Fruit fly (Drosophila melanogaster) whole organism, embryonic: ENCODE data around the gene hbt.
A peak's percentile ranks its signal among the peaks of the same experiment; 100 is the strongest.

Source experiments
- Atf6 ChIP-seq: fragments of 200-800 bp; sonication (Bioruptor generic); IDR thresholded peaks from 2 replicates; pipeline ENCODE4 v1.3.6; 2022; ENCODE audit warnings: missing biosample characterization, missing genetic modification characterization
- B-H1 ChIP-seq: fragments of 200-800 bp; sonication (Bioruptor generic); IDR thresholded peaks from 3 replicates; pipeline ENCODE4 v1.3.6; 2022; ENCODE audit warnings: missing biosample characterization, missing genetic modification characterization
- CG10147 ChIP-seq: fragments of 200-800 bp; sonication (Bioruptor generic); optimal IDR thresholded peaks from 2 replicates; lab custom pipeline; 2019; ENCODE audit warnings: missing biosample characterization, mild to moderate bottlenecking, missing genetic modification characterization, moderate library complexity
- CG10321 ChIP-seq: fragments of 200-800 bp; sonication (Bioruptor generic); IDR thresholded peaks from 2 replicates; pipeline ENCODE4 v1.3.6; 2022; ENCODE audit warnings: missing biosample characterization, missing genetic modification characterization
- CG10543 ChIP-seq: fragments of 200-800 bp; sonication (Bioruptor generic); optimal IDR thresholded peaks from 3 replicates; lab custom pipeline; 2017; ENCODE audit warnings: missing biosample characterization, mild to moderate bottlenecking, missing genetic modification characterization, moderate library complexity
- CG11723 ChIP-seq: fragments of 200-800 bp; sonication (Bioruptor generic); optimal IDR thresholded peaks from 2 replicates; lab custom pipeline; 2017; ENCODE audit warnings: missing biosample characterization, mild to moderate bottlenecking, missing genetic modification characterization
- CG12236 ChIP-seq: fragments of 200-800 bp; sonication (Bioruptor generic); optimal IDR thresholded peaks from 2 replicates; lab custom pipeline; 2016; ENCODE audit warnings: missing biosample characterization, missing genetic modification characterization
- CG13123 ChIP-seq: fragments of 200-800 bp; sonication (Bioruptor generic); optimal IDR thresholded peaks from 2 replicates; lab custom pipeline; 2016; ENCODE audit warnings: missing biosample characterization, missing genetic modification characterization
- CG13424 ChIP-seq: fragments of 200-800 bp; sonication (Bioruptor generic); optimal IDR thresholded peaks from 2 replicates; lab custom pipeline; 2019; ENCODE audit warnings: missing biosample characterization, mild to moderate bottlenecking, missing genetic modification characterization, moderate library complexity
- CG14014 ChIP-seq: fragments of 200-800 bp; sonication (Bioruptor generic); IDR thresholded peaks from 2 replicates; pipeline ENCODE4 v1.3.6; 2022; ENCODE audit warnings: missing biosample characterization, missing genetic modification characterization
- CG1603 ChIP-seq: fragments of 200-800 bp; sonication (Bioruptor generic); optimal IDR thresholded peaks from 2 replicates; lab custom pipeline; 2019; ENCODE audit warnings: missing biosample characterization, mild to moderate bottlenecking, missing genetic modification characterization, moderate library complexity
- CG17328 ChIP-seq: fragments of 200-800 bp; sonication (Bioruptor generic); IDR thresholded peaks from 2 replicates; pipeline ENCODE4 v1.3.6; 2022; ENCODE audit warnings: missing biosample characterization, missing genetic modification characterization
- CG2678 ChIP-seq: fragments of 200-800 bp; sonication (Bioruptor generic); optimal IDR thresholded peaks from 3 replicates; lab custom pipeline; 2019; ENCODE audit warnings: missing biosample characterization, mild to moderate bottlenecking, missing genetic modification characterization, moderate library complexity
- CG31441 ChIP-seq: fragments of 200-800 bp; sonication (Bioruptor generic); IDR thresholded peaks from 2 replicates; pipeline ENCODE4 v1.3.6; 2022; ENCODE audit warnings: missing biosample characterization, missing genetic modification characterization
- CG3163 ChIP-seq: fragments of 200-800 bp; sonication (Bioruptor generic); optimal IDR thresholded peaks from 3 replicates; lab custom pipeline; 2016; ENCODE audit warnings: missing biosample characterization, missing genetic modification characterization
- CG3726 ChIP-seq: fragments of 200-800 bp; sonication (Bioruptor generic); IDR thresholded peaks from 3 replicates; pipeline ENCODE4, ENCODE4 v1.3.6; 2022; ENCODE audit warnings: missing biosample characterization, missing genetic modification characterization
- CG4820 ChIP-seq: fragments of 200-800 bp; sonication (Bioruptor generic); optimal IDR thresholded peaks from 3 replicates; lab custom pipeline; 2016; ENCODE audit warnings: missing biosample characterization, missing genetic modification characterization
- CG5180 ChIP-seq: fragments of 200-800 bp; sonication (Bioruptor generic); optimal IDR thresholded peaks from 3 replicates; lab custom pipeline; 2017; ENCODE audit warnings: missing biosample characterization, missing genetic modification characterization, mild to moderate bottlenecking, moderate library complexity, missing genetic modification reagents
- CG7786 ChIP-seq: fragments of 200-800 bp; sonication (Bioruptor generic); optimal IDR thresholded peaks from 2 replicates; lab custom pipeline; 2016; ENCODE audit warnings: missing biosample characterization, missing genetic modification characterization
- CG8290 ChIP-seq, 3 experiments: fragments of 200-800 bp; sonication (Bioruptor generic); optimal IDR thresholded peaks; 2 replicates each; lab custom pipeline; 2016 to 2019; ENCODE audit warnings: missing biosample characterization in 3 of 3, missing genetic modification characterization in 3 of 3, mild to moderate bottlenecking in 2 of 3, moderate library complexity in 1 of 3
- CG9609 ChIP-seq: fragments of 200-800 bp; sonication (Bioruptor generic); optimal IDR thresholded peaks from 3 replicates; lab custom pipeline; 2016; ENCODE audit warnings: missing biosample characterization, missing genetic modification characterization
- CTCF ChIP-seq: fragments of 200-800 bp; sonication (Bioruptor generic); optimal IDR thresholded peaks from 2 replicates; lab custom pipeline; 2017; ENCODE audit warnings: missing biosample characterization, mild to moderate bottlenecking, missing genetic modification characterization, moderate library complexity
- Dip3 ChIP-seq: fragments of 200-800 bp; sonication (Bioruptor generic); optimal IDR thresholded peaks from 3 replicates; lab custom pipeline; 2016; ENCODE audit warnings: missing biosample characterization, missing genetic modification characterization
- Doc2 ChIP-seq: fragments of 200-800 bp; sonication (Bioruptor generic); IDR thresholded peaks from 2 replicates; pipeline ENCODE4 v1.3.6; 2022; ENCODE audit warnings: missing biosample characterization, missing genetic modification characterization
- Hr51 ChIP-seq, 2 experiments: fragments of 200-800 bp; sonication (Bioruptor generic); optimal IDR thresholded peaks; 2 replicates in 1 of 2; 3 replicates in 1 of 2; lab custom pipeline; 2016 to 2018; ENCODE audit warnings: missing biosample characterization in 2 of 2, missing genetic modification characterization in 2 of 2, mild to moderate bottlenecking in 1 of 2, moderate library complexity in 1 of 2
- Neu2 ChIP-seq: fragments of 200-800 bp; sonication (Bioruptor generic); optimal IDR thresholded peaks from 3 replicates; lab custom pipeline; 2016; ENCODE audit warnings: missing biosample characterization, missing genetic modification characterization, borderline replicate concordance
- Ptx1 ChIP-seq: fragments of 200-800 bp; sonication (Bioruptor generic); IDR thresholded peaks from 2 replicates; pipeline ENCODE4 v1.3.6; 2022; ENCODE audit warnings: missing biosample characterization, missing genetic modification characterization
- Stat92E ChIP-seq, 3 experiments: fragments of >200 bp in 2 of 3; fragments of 200-800 bp in 1 of 3; sonication (Bioruptor generic) in 1 of 3; optimal IDR thresholded peaks; 2 replicates each; lab custom pipeline; 2017 to 2019; ENCODE audit warnings: missing biosample characterization in 3 of 3, missing genetic modification characterization in 3 of 3, mild to moderate bottlenecking in 1 of 3, moderate library complexity in 1 of 3
- az2 ChIP-seq: fragments of 200-800 bp; sonication (Bioruptor generic); optimal IDR thresholded peaks from 3 replicates; lab custom pipeline; 2016; ENCODE audit warnings: missing biosample characterization, missing genetic modification characterization
- btn ChIP-seq: fragments of 200-800 bp; sonication (Bioruptor generic); optimal IDR thresholded peaks from 2 replicates; lab custom pipeline; 2016; ENCODE audit warnings: missing biosample characterization, missing genetic modification characterization
- cas ChIP-seq: fragments of 200-800 bp; sonication (Bioruptor generic); IDR thresholded peaks from 2 replicates; pipeline ENCODE4 v1.3.6; 2022; ENCODE audit warnings: missing biosample characterization, missing genetic modification characterization
- chm ChIP-seq: fragments of 200-800 bp; sonication (Bioruptor generic); IDR thresholded peaks from 2 replicates; pipeline ENCODE4 v1.3.6; 2022; ENCODE audit warnings: missing biosample characterization, missing genetic modification characterization
- crc ChIP-seq: fragments of 200-800 bp; sonication (Bioruptor generic); optimal IDR thresholded peaks from 2 replicates; lab custom pipeline; 2016; ENCODE audit warnings: missing biosample characterization, missing genetic modification characterization
- dan ChIP-seq: fragments of 200-800 bp; sonication (Bioruptor generic); IDR thresholded peaks from 2 replicates; pipeline ENCODE4 v1.3.6; 2022; ENCODE audit warnings: missing biosample characterization, missing genetic modification characterization
- gce ChIP-seq: fragments of 200-800 bp; sonication (Bioruptor generic); IDR thresholded peaks from 3 replicates; pipeline ENCODE4 v1.3.6; 2022; ENCODE audit warnings: missing biosample characterization, missing genetic modification characterization
- hbn ChIP-seq: fragments of 200-800 bp; sonication (Bioruptor generic); IDR thresholded peaks from 2 replicates; pipeline ENCODE4 v1.3.6; 2022; ENCODE audit warnings: missing biosample characterization, missing genetic modification characterization; ENCODE audit not compliant: partially characterized antibody
- hth ChIP-seq: fragments of >200 bp; optimal IDR thresholded peaks from 2 replicates; lab custom pipeline; 2017; ENCODE audit warnings: inconsistent platforms
- ken ChIP-seq: fragments of 200-800 bp; sonication (Bioruptor generic); IDR thresholded peaks from 3 replicates; pipeline ENCODE4 v1.3.6; 2022; ENCODE audit warnings: missing biosample characterization, missing genetic modification characterization
- lola ChIP-seq, 3 experiments: fragments of >200 bp in 2 of 3; fragments of 200-800 bp in 1 of 3; sonication (Bioruptor generic) in 1 of 3; optimal IDR thresholded peaks; 2 replicates each; lab custom pipeline; 2017 to 2019; ENCODE audit warnings: missing biosample characterization in 3 of 3, missing genetic modification characterization in 3 of 3, mild to moderate bottlenecking in 1 of 3, moderate library complexity in 1 of 3
- nau ChIP-seq: fragments of 200-800 bp; sonication (Bioruptor generic); optimal IDR thresholded peaks from 3 replicates; lab custom pipeline; 2017; ENCODE audit warnings: missing biosample characterization, mild to moderate bottlenecking, missing genetic modification characterization, missing genetic modification reagents
- nerfin-1 ChIP-seq: fragments of 200-800 bp; sonication (Bioruptor generic); optimal IDR thresholded peaks from 3 replicates; lab custom pipeline; 2019; ENCODE audit warnings: missing biosample characterization, mild to moderate bottlenecking, missing genetic modification characterization, moderate library complexity
- pzg ChIP-seq: fragments of 200-800 bp; sonication (Bioruptor generic); optimal IDR thresholded peaks from 3 replicates; lab custom pipeline; 2018; ENCODE audit warnings: missing biosample characterization, mild to moderate bottlenecking, missing genetic modification characterization, moderate library complexity
- ranshi ChIP-seq: fragments of 200-800 bp; sonication (Bioruptor generic); IDR thresholded peaks from 2 replicates; pipeline ENCODE4 v1.3.6; 2022; ENCODE audit warnings: missing biosample characterization, missing genetic modification characterization
- sim ChIP-seq: fragments of 200-800 bp; sonication (Bioruptor generic); IDR thresholded peaks from 2 replicates; pipeline ENCODE4 v1.3.6; 2022; ENCODE audit warnings: missing biosample characterization, missing genetic modification characterization
- sr ChIP-seq: fragments of 200-800 bp; sonication (Bioruptor generic); IDR thresholded peaks from 3 replicates; pipeline ENCODE4 v1.3.6; 2022; ENCODE audit warnings: missing biosample characterization, missing genetic modification characterization
- tgo ChIP-seq: fragments of 200-800 bp; sonication (Bioruptor generic); IDR thresholded peaks from 3 replicates; pipeline ENCODE4 v1.3.6; 2022; ENCODE audit warnings: missing biosample characterization, missing genetic modification characterization
- tup ChIP-seq: fragments of 200-800 bp; sonication (Bioruptor generic); optimal IDR thresholded peaks from 2 replicates; lab custom pipeline; 2016; ENCODE audit warnings: missing biosample characterization, mild to moderate bottlenecking, missing genetic modification characterization, moderate library complexity
- tx ChIP-seq: fragments of 200-800 bp; sonication (Bioruptor generic); optimal IDR thresholded peaks from 2 replicates; lab custom pipeline; 2016; ENCODE audit warnings: missing biosample characterization, missing genetic modification characterization
- zen ChIP-seq: fragments of 200-800 bp; sonication (Bioruptor generic); optimal IDR thresholded peaks from 3 replicates; lab custom pipeline; 2018; ENCODE audit warnings: missing biosample characterization, mild to moderate bottlenecking, missing genetic modification characterization, moderate library complexity

The hbt gene

dm6 chr2L:13373435-13374242 is 42.7 kb upstream of the hbt start, which contains the start of the genes Bdp1 and CG6565 (continued):
- TF ChIP-seq tx (GFP tag; lab: Kevin White, UChicago) (peak; percentile 99), Hr51 (GFP tag; optimal IDR thresholded peaks at IDR 0.05; lab: Kevin White, UChicago) (peak; percentile 96 to 98), CG17328 (GFP tag; lab: Robert Waterston, UW) (peak; percentile 90), CG10543 (GFP tag; lab: Kevin White, UChicago) (peak; percentile 98), hbn (GFP tag; lab: Robert Waterston, UW) (no peak), CG2678 (tag; lab: Kevin White, UChicago) (peak; percentile 97), az2 (GFP tag; lab: Kevin White, UChicago) (peak; percentile 98), CG13123 (GFP tag; lab: Kevin White, UChicago) (peak; percentile 96), tgo (GFP tag; lab: Robert Waterston, UW) (peak; percentile 97), chm (GFP tag; lab: Robert Waterston, UW) (peak; percentile 91), CG10321 (GFP tag; lab: Robert Waterston, UW) (peak; percentile 58; the same call in 1 of the 2 replicates), CG31441 (GFP tag; lab: Robert Waterston, UW) (peak; percentile 98), CG14014 (GFP tag; lab: Robert Waterston, UW) (peak; percentile 95), Ptx1 (peak; percentile 98), CG7786 (GFP tag; lab: Kevin White, UChicago) (peak; percentile 99), hth (lab: Kevin White, UChicago) (no peak), CTCF (GFP tag; lab: Kevin White, UChicago) (peak; percentile 50), btn (GFP tag; lab: Kevin White, UChicago) (peak; percentile 96), nerfin-1 (tag; lab: Kevin White, UChicago) (peak; percentile 92), Stat92E (GFP tag; optimal IDR thresholded peaks at IDR 0.05; lab: Kevin White, UChicago) (peak in 1 of 3 experiments; percentile 55), CG13424 (tag; lab: Kevin White, UChicago) (peak; percentile 97), pzg (peak; percentile 49), Neu2 (peak; percentile 96), CG9609 (GFP tag; lab: Kevin White, UChicago) (peak; percentile 99), tup (GFP tag; lab: Kevin White, UChicago) (peak; percentile 94), CG11723 (peak; percentile 94), crc (GFP tag; lab: Kevin White, UChicago) (peak; percentile 95), dan (GFP tag; lab: Robert Waterston, UW) (peak; percentile 93), sim (GFP tag; lab: Robert Waterston, UW) (peak; percentile 78), lola (GFP tag; optimal IDR thresholded peaks at IDR 0.05; lab: Kevin White, UChicago) (peak in 1 of 3 experiments; percentile 97), zen (tag; lab: Kevin White, UChicago) (peak; percentile 96), gce (GFP tag; lab: Robert Waterston, UW) (peak; percentile 76), CG3163 (GFP tag; lab: Kevin White, UChicago) (peak; percentile 91), Dip3 (GFP tag; lab: Kevin White, UChicago) (peak; percentile 99), B-H1 (GFP tag; lab: Robert Waterston, UW) (peak; percentile 94), cas (GFP tag; lab: Robert Waterston, UW) (peak; percentile 89), CG3726 (GFP tag; lab: Robert Waterston, UW) (peak; percentile 89; the same call in 2 of the 3 replicates), CG1603 (tag; lab: Kevin White, UChicago) (peak; percentile 67), ranshi (GFP tag; lab: Robert Waterston, UW) (peak; percentile 95), ken (GFP tag; lab: Robert Waterston, UW) (peak; percentile 95), CG12236 (GFP tag; lab: Kevin White, UChicago) (peak; percentile 97), nau (GFP tag; lab: Kevin White, UChicago) (no peak), CG5180 (GFP tag; lab: Kevin White, UChicago) (peak; percentile 85), Atf6 (GFP tag; lab: Robert Waterston, UW) (peak; percentile 96), sr (GFP tag; lab: Robert Waterston, UW) (peak; percentile 67; the same call in 1 of the 3 replicates), CG4820 (GFP tag; lab: Kevin White, UChicago) (peak; percentile 97), CG10147 (GFP tag; lab: Kevin White, UChicago) (peak; percentile 93), CG8290 (GFP tag; optimal IDR thresholded peaks at IDR 0.05; lab: Kevin White, UChicago) (peak; percentile 100), CG8290 (tag; optimal IDR thresholded peaks at IDR 0.05; lab: Kevin White, UChicago) (peak; percentile 87 to 99), Doc2 (peak; percentile 91)
